Fruit fly (Drosophila melanogaster) whole organism, prepupa: ENCODE data around the gene nAChRalpha4.

Experiments
- CG10631 ChIP-seq: fragments of 200-800 bp; sonication (Bioruptor generic); optimal IDR thresholded peaks from 2 replicates; lab custom pipeline; 2016; ENCODE audit warnings: missing biosample characterization, missing genetic modification characterization
- CG11902 ChIP-seq: fragments of 200-800 bp; sonication (Bioruptor generic); optimal IDR thresholded peaks from 3 replicates; lab custom pipeline; 2016; ENCODE audit warnings: missing biosample characterization, missing genetic modification characterization
- CG16779 ChIP-seq: fragments of 200-800 bp; sonication (Bioruptor generic); optimal IDR thresholded peaks from 3 replicates; lab custom pipeline; 2017; ENCODE audit warnings: missing biosample characterization, mild to moderate bottlenecking, missing genetic modification characterization
- CG3032 ChIP-seq: fragments of 200-800 bp; optimal IDR thresholded peaks from 2 replicates; lab custom pipeline; 2019; ENCODE audit warnings: missing biosample characterization, mild to moderate bottlenecking, missing genetic modification characterization, moderate library complexity
- CG31627 ChIP-seq: fragments of 200-800 bp; sonication (Bioruptor generic); optimal IDR thresholded peaks from 3 replicates; lab custom pipeline; 2016; ENCODE audit warnings: missing biosample characterization, missing genetic modification characterization
- CG34406 ChIP-seq: fragments of 200-800 bp; sonication (Bioruptor generic); optimal IDR thresholded peaks from 3 replicates; lab custom pipeline; 2016; ENCODE audit warnings: missing biosample characterization, missing genetic modification characterization
- CG3919 ChIP-seq: fragments of 200-800 bp; sonication (Bioruptor generic); optimal IDR thresholded peaks from 3 replicates; lab custom pipeline; 2016; ENCODE audit warnings: missing biosample characterization, missing genetic modification characterization
- CG4318 ChIP-seq: fragments of 200-800 bp; sonication (Bioruptor generic); optimal IDR thresholded peaks from 3 replicates; lab custom pipeline; 2017; ENCODE audit warnings: missing biosample characterization, mild to moderate bottlenecking, missing genetic modification characterization
- CG6163 ChIP-seq: fragments of 200-800 bp; sonication (Bioruptor generic); IDR thresholded peaks from 3 replicates; pipeline ENCODE4 v1.3.6; 2022; ENCODE audit warnings: missing biosample characterization, missing genetic modification characterization
- CG6276 ChIP-seq: fragments of 200-800 bp; sonication (Bioruptor generic); optimal IDR thresholded peaks from 2 replicates; lab custom pipeline; 2017; ENCODE audit warnings: missing biosample characterization, mild to moderate bottlenecking, missing genetic modification characterization
- CG6792 ChIP-seq: fragments of 200-800 bp; sonication (Bioruptor generic); optimal IDR thresholded peaks from 3 replicates; lab custom pipeline; 2016; ENCODE audit warnings: missing biosample characterization, missing genetic modification characterization
- CG6808 ChIP-seq: fragments of 200-800 bp; sonication (Bioruptor generic); optimal IDR thresholded peaks from 3 replicates; lab custom pipeline; 2017; ENCODE audit warnings: missing biosample characterization, missing genetic modification characterization, mild to moderate bottlenecking, moderate library complexity, missing genetic modification reagents
- CG6854 ChIP-seq: fragments of 200-800 bp; sonication (Bioruptor generic); optimal IDR thresholded peaks from 2 replicates; lab custom pipeline; 2017; ENCODE audit warnings: missing biosample characterization, mild to moderate bottlenecking, missing genetic modification characterization
- CG8119 ChIP-seq: fragments of 200-800 bp; sonication (Bioruptor generic); IDR thresholded peaks from 3 replicates; pipeline ENCODE4 v1.3.6; 2022; ENCODE audit warnings: missing biosample characterization, missing genetic modification characterization
- CG8632 ChIP-seq: fragments of 200-800 bp; sonication (Bioruptor generic); optimal IDR thresholded peaks from 3 replicates; lab custom pipeline; 2016; ENCODE audit warnings: missing biosample characterization, missing genetic modification characterization
- CG9139 ChIP-seq: fragments of 200-800 bp; sonication (Bioruptor generic); optimal IDR thresholded peaks from 3 replicates; lab custom pipeline; 2017; ENCODE audit warnings: missing biosample characterization, mild to moderate bottlenecking, missing genetic modification characterization
- Eip75B ChIP-seq: fragments of 200-800 bp; sonication (Bioruptor generic); optimal IDR thresholded peaks from 3 replicates; lab custom pipeline; 2016; ENCODE audit warnings: missing biosample characterization, missing genetic modification characterization
- Ets96B ChIP-seq: fragments of 200-800 bp; optimal IDR thresholded peaks from 2 replicates; lab custom pipeline; 2019; ENCODE audit warnings: missing biosample characterization, mild to moderate bottlenecking, missing genetic modification characterization, moderate library complexity
- Gug ChIP-seq: fragments of 200-800 bp; sonication (Bioruptor generic); IDR thresholded peaks from 2 replicates; pipeline ENCODE4 v1.3.6; 2022; ENCODE audit warnings: missing biosample characterization, missing genetic modification characterization
- Hr38 ChIP-seq: sonication (Bioruptor generic); optimal IDR thresholded peaks from 2 replicates; lab custom pipeline; 2016; ENCODE audit warnings: missing biosample characterization, missing genetic modification characterization
- Hr4 ChIP-seq: fragments of 200-800 bp; sonication (Bioruptor generic); optimal IDR thresholded peaks from 3 replicates; lab custom pipeline; 2016; ENCODE audit warnings: missing biosample characterization, missing genetic modification characterization
- Lpt ChIP-seq: fragments of 200-800 bp; sonication (Bioruptor generic); optimal IDR thresholded peaks from 3 replicates; lab custom pipeline; 2016; ENCODE audit warnings: missing biosample characterization, missing genetic modification characterization
- Sox102F ChIP-seq: fragments of 200-800 bp; sonication (Bioruptor generic); optimal IDR thresholded peaks from 2 replicates; lab custom pipeline; 2016; ENCODE audit warnings: missing biosample characterization, mild to moderate bottlenecking, missing genetic modification characterization
- achi ChIP-seq: fragments of 200-800 bp; sonication (Bioruptor generic); optimal IDR thresholded peaks from 3 replicates; lab custom pipeline; 2016; ENCODE audit warnings: missing biosample characterization, missing genetic modification characterization
- cyc ChIP-seq: fragments of 200-800 bp; sonication (Bioruptor generic); optimal IDR thresholded peaks from 3 replicates; lab custom pipeline; 2016; ENCODE audit warnings: missing biosample characterization, missing genetic modification characterization
- dac ChIP-seq: fragments of 200-800 bp; sonication (Bioruptor generic); optimal IDR thresholded peaks from 2 replicates; lab custom pipeline; 2017; ENCODE audit warnings: missing biosample characterization, mild to moderate bottlenecking, missing genetic modification characterization
- dsx ChIP-seq: fragments of 200-800 bp; optimal IDR thresholded peaks from 3 replicates; lab custom pipeline; 2019; ENCODE audit warnings: missing biosample characterization, mild to moderate bottlenecking, missing genetic modification characterization, moderate library complexity; ENCODE audit not compliant: poor library complexity, severe bottlenecking
- eg ChIP-seq: fragments of 200-800 bp; sonication (Bioruptor generic); IDR thresholded peaks from 3 replicates; pipeline ENCODE4 v1.3.6; 2022; ENCODE audit warnings: missing biosample characterization, missing genetic modification characterization
- esn ChIP-seq: fragments of 200-800 bp; sonication (Bioruptor generic); optimal IDR thresholded peaks from 2 replicates; lab custom pipeline; 2016; ENCODE audit warnings: missing biosample characterization, mild to moderate bottlenecking, missing genetic modification characterization, moderate library complexity
- fd59A ChIP-seq: fragments of 200-800 bp; sonication (Bioruptor generic); optimal IDR thresholded peaks from 2 replicates; lab custom pipeline; 2017; ENCODE audit warnings: missing biosample characterization, mild to moderate bottlenecking, missing genetic modification characterization, missing genetic modification reagents
- net ChIP-seq: fragments of 200-800 bp; sonication (Bioruptor generic); optimal IDR thresholded peaks from 3 replicates; lab custom pipeline; 2016; ENCODE audit warnings: missing biosample characterization, missing genetic modification characterization
- salr ChIP-seq, 2 experiments: fragments of 200-800 bp; sonication (Bioruptor generic); optimal IDR thresholded peaks; 3 replicates each; lab custom pipeline; 2016 to 2018; ENCODE audit warnings: missing biosample characterization in 2 of 2, missing genetic modification characterization in 2 of 2, mild to moderate bottlenecking in 1 of 2
- topi ChIP-seq: fragments of 200-800 bp; sonication (Bioruptor generic); optimal IDR thresholded peaks from 3 replicates; lab custom pipeline; 2016; ENCODE audit warnings: missing biosample characterization, missing genetic modification characterization

The nAChRalpha4 gene

dm6 chr3L:23240917-23241316 lies 34.4 kb downstream of the nAChRalpha4 start:
- TF ChIP-seq CG6792 (GFP tag; lab: Kevin White, UChicago) (no peak), CG6163 (GFP tag; lab: Robert Waterston, UW) (no peak), CG4318 (GFP tag; lab: Kevin White, UChicago) (no peak), achi (GFP tag; lab: Kevin White, UChicago) (no peak), CG3032 (tag; lab: Kevin White, UChicago) (no peak), CG6276 (GFP tag; lab: Kevin White, UChicago) (no peak), topi (no peak), Sox102F (GFP tag; lab: Kevin White, UChicago) (no peak), Ets96B (tag; lab: Kevin White, UChicago) (no peak), salr (GFP tag; optimal IDR thresholded peaks at IDR 0.05; lab: Kevin White, UChicago) (no peak), Lpt (GFP tag; lab: Kevin White, UChicago) (no peak), CG6854 (GFP tag; lab: Kevin White, UChicago) (no peak)

- no peak for TF ChIP-seq eg (GFP tag; lab: Robert Waterston, UW)
- TF ChIP-seq Hr38 (GFP tag; lab: Kevin White, UChicago) = no peak
- TF ChIP-seq Sox102F (GFP tag; lab: Kevin White, UChicago) = no peak
- TF ChIP-seq Hr4 (GFP tag; lab: Kevin White, UChicago) = no peak
- no peak for TF ChIP-seq esn (GFP tag; lab: Kevin White, UChicago)
- no peak for TF ChIP-seq CG34406
Measured at dm6 chr3L:23249027-23249426, 42.6 kb downstream of the nAChRalpha4 start.

- TF ChIP-seq dac (GFP tag; lab: Kevin White, UChicago) (no peak), CG31627 (GFP tag; lab: Kevin White, UChicago) (no peak), CG11902 (GFP tag; lab: Kevin White, UChicago) (no peak), CG8632 (GFP tag; lab: Kevin White, UChicago) (no peak), salr (GFP tag; optimal IDR thresholded peaks at IDR 0.05; lab: Kevin White, UChicago) (no peak), cyc (GFP tag; lab: Kevin White, UChicago) (no peak), Gug (GFP tag; lab: Robert Waterston, UW) (no peak), CG16779 (tag; lab: Kevin White, UChicago) (no peak), esn (GFP tag; lab: Kevin White, UChicago) (no peak), net (GFP tag; lab: Kevin White, UChicago) (no peak), CG8119 (GFP tag; lab: Robert Waterston, UW) (no peak)
Measured at dm6 chr3L:23250598-23250997, 44.1 kb downstream of the nAChRalpha4 start.

dm6 chr3L:23258495-23258894 lies 52.0 kb downstream of the nAChRalpha4 start:
- TF ChIP-seq esn (GFP tag; lab: Kevin White, UChicago) = no peak
- no peak for TF ChIP-seq dac (GFP tag; lab: Kevin White, UChicago)
- TF ChIP-seq Eip75B = no peak
- no peak for TF ChIP-seq eg (GFP tag; lab: Robert Waterston, UW)
- TF ChIP-seq salr (GFP tag; optimal IDR thresholded peaks at IDR 0.05; lab: Kevin White, UChicago) = no peak
- TF ChIP-seq dsx = no peak
- TF ChIP-seq CG10631 (GFP tag; lab: Kevin White, UChicago) = no peak

dm6 chr3L:23259920-23260319 lies 53.5 kb downstream of the nAChRalpha4 start:
- TF ChIP-seq CG3919 (GFP tag; lab: Kevin White, UChicago) = no peak
- no peak for TF ChIP-seq Hr4 (GFP tag; lab: Kevin White, UChicago)
- TF ChIP-seq CG9139 (GFP tag; lab: Kevin White, UChicago) = no peak
- no peak for TF ChIP-seq fd59A (GFP tag; lab: Kevin White, UChicago)
- TF ChIP-seq esn (GFP tag; lab: Kevin White, UChicago) = no peak
- no peak for TF ChIP-seq dsx
- no peak for TF ChIP-seq CG4318 (GFP tag; lab: Kevin White, UChicago)
- TF ChIP-seq CG6808 (GFP tag; lab: Kevin White, UChicago) = no peak
- TF ChIP-seq, all 60 proteins: peak for 0
